Fruit fly (Drosophila melanogaster) whole organism, wandering third instar larva: Measurements from ENCODE around the gene TTLL4A.

Source experiments
- Abd-B ChIP-seq: fragments of >200 bp; optimal IDR thresholded peaks from 2 replicates; lab custom pipeline; 2017; ENCODE audit warnings: missing biosample characterization, missing genetic modification characterization
- CrebA ChIP-seq: fragments of 200-800 bp; sonication (Bioruptor generic); optimal IDR thresholded peaks from 2 replicates; lab custom pipeline; 2016; ENCODE audit warnings: missing biosample characterization, mild to moderate bottlenecking, missing genetic modification characterization, borderline replicate concordance
- Dif ChIP-seq: fragments of 200-275, 200-300 bp; sonication (Bioruptor generic); optimal IDR thresholded peaks from 2 replicates; lab custom pipeline; 2018; ENCODE audit warnings: missing biosample characterization, missing genetic modification characterization; ENCODE audit not compliant: partially characterized antibody
- Hnf4 ChIP-seq: fragments of 200-800 bp; sonication (Bioruptor generic); optimal IDR thresholded peaks from 2 replicates; lab custom pipeline; 2016; ENCODE audit warnings: missing biosample characterization, mild to moderate bottlenecking, missing genetic modification characterization
- Rel ChIP-seq, 2 experiments: fragments of 200-800 bp; sonication (Bioruptor generic) in 1 of 2; optimal IDR thresholded peaks; 2 replicates in 1 of 2; 3 replicates in 1 of 2; lab custom pipeline; 2016 to 2019; ENCODE audit warnings: mild to moderate bottlenecking in 2 of 2, missing biosample characterization in 2 of 2, missing genetic modification characterization in 2 of 2, moderate library complexity in 1 of 2
- br ChIP-seq: fragments of 200-800 bp; sonication (Bioruptor generic); optimal IDR thresholded peaks from 2 replicates; lab custom pipeline; 2016; ENCODE audit warnings: missing biosample characterization, missing genetic modification characterization
- brk ChIP-seq: fragments of 200-800 bp; sonication (Bioruptor generic); optimal IDR thresholded peaks from 2 replicates; lab custom pipeline; 2016; ENCODE audit warnings: missing biosample characterization, mild to moderate bottlenecking, missing genetic modification characterization
- jim ChIP-seq: fragments of 175-275, 200-325 bp; sonication (Bioruptor generic); optimal IDR thresholded peaks from 2 replicates; lab custom pipeline; 2016; ENCODE audit warnings: missing biosample characterization, mild to moderate bottlenecking, missing genetic modification characterization
- lola ChIP-seq: fragments of >200 bp; optimal IDR thresholded peaks from 2 replicates; lab custom pipeline; 2017; ENCODE audit warnings: missing biosample characterization, missing genetic modification characterization
- psq ChIP-seq: fragments of 200-800 bp; sonication (Bioruptor generic); optimal IDR thresholded peaks from 3 replicates; lab custom pipeline; 2017; ENCODE audit warnings: missing biosample characterization, mild to moderate bottlenecking, missing genetic modification characterization, moderate library complexity
- usp ChIP-seq: fragments of >200 bp; optimal IDR thresholded peaks from 2 replicates; lab custom pipeline; 2017; ENCODE audit warnings: missing biosample characterization, missing genetic modification characterization

dm6 chr2L:11044678-11045466 is 55.7 kb downstream of the TTLL4A start:
- TF ChIP-seq lola (GFP tag; lab: Kevin White, UChicago) (no peak), Abd-B (GFP tag; lab: Kevin White, UChicago) (no peak), brk (GFP tag; lab: Kevin White, UChicago) (peak; percentile 39), br (GFP tag; lab: Kevin White, UChicago) (peak; percentile 84), jim (GFP tag; lab: Kevin White, UChicago) (no peak), psq (peak; percentile 79), CrebA (GFP tag; lab: Kevin White, UChicago) (no peak), Dif (GFP tag; lab: Kevin White, UChicago) (peak; percentile 78), Hnf4 (peak; percentile 55), usp (GFP tag; lab: Kevin White, UChicago) (no peak), Rel (GFP tag; optimal IDR thresholded peaks at IDR 0.05; lab: Kevin White, UChicago) (peak; percentile 30), Rel (tag; optimal IDR thresholded peaks at IDR 0.05; lab: Kevin White, UChicago) (peak; percentile 63)
